Worm (Caenorhabditis elegans) whole organism, L3 larva: ENCODE results near the gene R05D8.9.
A peak's percentile ranks its signal among the peaks of the same experiment; 100 is the strongest.

Experiments used
- R02D3.7 ChIP-seq: fragments of 150-350 bp; optimal IDR thresholded peaks from 2 replicates; lab custom pipeline; 2014; ENCODE audit warnings: missing biosample characterization, missing genetic modification characterization
- ZK546.5 ChIP-seq: sonication (generic microtip); optimal IDR thresholded peaks from 2 replicates; lab custom pipeline; 2017; ENCODE audit warnings: missing biosample characterization, missing genetic modification characterization
- aly-2 ChIP-seq: fragments of 150-350 bp; optimal IDR thresholded peaks from 2 replicates; lab custom pipeline; 2014; ENCODE audit warnings: missing biosample characterization, missing genetic modification characterization
- ama-1 ChIP-seq: fragments of 150-350 bp; optimal IDR thresholded peaks from 2 replicates; lab custom pipeline; 2018
- ceh-16 ChIP-seq: sonication (generic microtip); optimal IDR thresholded peaks from 2 replicates; lab custom pipeline; 2017; ENCODE audit warnings: missing biosample characterization, missing genetic modification characterization
- ceh-28 ChIP-seq: fragments of 150-350 bp; optimal IDR thresholded peaks from 2 replicates; lab custom pipeline; 2014; ENCODE audit warnings: missing biosample characterization, missing genetic modification reagents, missing genetic modification characterization
- ceh-82 ChIP-seq: fragments of 150-350 bp; optimal IDR thresholded peaks from 2 replicates; lab custom pipeline; 2014; ENCODE audit warnings: missing biosample characterization, missing genetic modification characterization
- ceh-9 ChIP-seq: sonication (generic microtip); optimal IDR thresholded peaks from 2 replicates; lab custom pipeline; 2018; ENCODE audit warnings: missing biosample characterization, missing genetic modification characterization
- daf-12 ChIP-seq: fragments of 150-350 bp; optimal IDR thresholded peaks from 2 replicates; lab custom pipeline; 2014; ENCODE audit warnings: missing biosample characterization, missing genetic modification reagents, missing genetic modification characterization
- egl-27 ChIP-seq: sonication (generic microtip); optimal IDR thresholded peaks from 4 replicates; lab custom pipeline; 2017; ENCODE audit warnings: missing biosample characterization, missing genetic modification reagents, missing genetic modification characterization
- egl-5 ChIP-seq: fragments of 150-350 bp; optimal IDR thresholded peaks from 2 replicates; lab custom pipeline; 2017; ENCODE audit warnings: missing biosample characterization, missing genetic modification reagents, missing genetic modification characterization, inconsistent platforms
- elt-1 ChIP-seq: fragments of 150-350 bp; optimal IDR thresholded peaks from 2 replicates; lab custom pipeline; 2014; ENCODE audit warnings: missing biosample characterization, missing genetic modification characterization
- elt-2 ChIP-seq: sonication (generic microtip); optimal IDR thresholded peaks from 2 replicates; lab custom pipeline; 2016; ENCODE audit warnings: missing genetic modification reagents, mild to moderate bottlenecking, missing genetic modification characterization, missing compliant biosample characterization
- eor-1 ChIP-seq, 2 experiments: fragments of 150-350 bp; optimal IDR thresholded peaks; 2 replicates each; lab custom pipeline; 2014 to 2018; ENCODE audit warnings: missing biosample characterization in 2 of 2, missing genetic modification characterization in 2 of 2
- fkh-10 ChIP-seq: sonication (generic microtip); optimal IDR thresholded peaks from 2 replicates; lab custom pipeline; 2017; ENCODE audit warnings: missing biosample characterization, missing genetic modification reagents, missing genetic modification characterization
- fkh-2 ChIP-seq: fragments of 150-350 bp; optimal IDR thresholded peaks from 2 replicates; lab custom pipeline; 2014; ENCODE audit warnings: missing biosample characterization, missing genetic modification reagents, missing genetic modification characterization
- fos-1 ChIP-seq: fragments of 150-350 bp; optimal IDR thresholded peaks from 2 replicates; lab custom pipeline; 2014; ENCODE audit warnings: missing biosample characterization, missing genetic modification characterization
- jun-1 ChIP-seq: fragments of 150-350 bp; optimal IDR thresholded peaks from 2 replicates; lab custom pipeline; 2014; ENCODE audit warnings: missing biosample characterization, missing genetic modification reagents, missing genetic modification characterization
- lin-15B ChIP-seq: fragments of 150-350 bp; optimal IDR thresholded peaks from 2 replicates; lab custom pipeline; 2014; ENCODE audit warnings: missing biosample characterization, missing genetic modification characterization
- lin-39 ChIP-seq: fragments of 150-350 bp; optimal IDR thresholded peaks from 2 replicates; lab custom pipeline; 2018; ENCODE audit warnings: missing biosample characterization, missing genetic modification reagents, missing genetic modification characterization
- lsy-12 ChIP-seq: sonication (generic microtip); optimal IDR thresholded peaks from 2 replicates; lab custom pipeline; 2016; ENCODE audit warnings: mild to moderate bottlenecking, missing genetic modification characterization, missing compliant biosample characterization
- mdl-1 ChIP-seq: fragments of 150-350 bp; optimal IDR thresholded peaks from 2 replicates; lab custom pipeline; 2014; ENCODE audit warnings: missing biosample characterization, missing genetic modification characterization
- mml-1 ChIP-seq: fragments of 150-350 bp; sonication (generic microtip); optimal IDR thresholded peaks from 3 replicates; lab custom pipeline; 2014; ENCODE audit warnings: missing biosample characterization, missing genetic modification characterization
- nfya-1 ChIP-seq: sonication (generic microtip); optimal IDR thresholded peaks from 2 replicates; lab custom pipeline; 2017; ENCODE audit warnings: missing genetic modification characterization, mild to moderate bottlenecking, missing compliant biosample characterization, antibody characterized with exemption, moderate library complexity; ENCODE audit not compliant: insufficient read depth
- nhr-11 ChIP-seq: fragments of 150-350 bp; optimal IDR thresholded peaks from 2 replicates; lab custom pipeline; 2014; ENCODE audit warnings: missing biosample characterization, missing genetic modification characterization
- nhr-12 ChIP-seq: fragments of 150-350 bp; optimal IDR thresholded peaks from 2 replicates; lab custom pipeline; 2014; ENCODE audit warnings: missing biosample characterization, missing genetic modification characterization
- nhr-23 ChIP-seq: fragments of 150-350 bp; optimal IDR thresholded peaks from 2 replicates; lab custom pipeline; 2014; ENCODE audit warnings: missing biosample characterization, missing genetic modification reagents, missing genetic modification characterization
- nhr-237 ChIP-seq: fragments of 150-350 bp; optimal IDR thresholded peaks from 2 replicates; lab custom pipeline; 2014; ENCODE audit warnings: missing biosample characterization, missing genetic modification characterization
- nhr-25 ChIP-seq: sonication (generic microtip); optimal IDR thresholded peaks from 2 replicates; lab custom pipeline; 2017; ENCODE audit warnings: missing biosample characterization, missing genetic modification characterization
- nhr-43 ChIP-seq: sonication (generic microtip); optimal IDR thresholded peaks from 2 replicates; lab custom pipeline; 2016; ENCODE audit warnings: mild to moderate bottlenecking, missing genetic modification characterization, missing compliant biosample characterization; ENCODE audit not compliant: poor library complexity, severe bottlenecking
- nhr-67 ChIP-seq: fragments of 150-350 bp; optimal IDR thresholded peaks from 2 replicates; lab custom pipeline; 2014; ENCODE audit warnings: missing biosample characterization, missing genetic modification characterization
- nhr-76 ChIP-seq: fragments of 150-350 bp; sonication (generic microtip); optimal IDR thresholded peaks from 5 replicates; lab custom pipeline; 2014; ENCODE audit warnings: missing biosample characterization, missing genetic modification characterization
- nhr-77 ChIP-seq: fragments of 150-350 bp; optimal IDR thresholded peaks from 2 replicates; lab custom pipeline; 2014; ENCODE audit warnings: missing biosample characterization, missing genetic modification characterization
- pha-4 ChIP-seq: fragments of 150-350 bp; optimal IDR thresholded peaks from 2 replicates; lab custom pipeline; 2014; ENCODE audit warnings: missing biosample characterization, missing genetic modification reagents, missing genetic modification characterization
- pqm-1 ChIP-seq: fragments of 150-350 bp; optimal IDR thresholded peaks from 2 replicates; lab custom pipeline; 2017; ENCODE audit warnings: missing biosample characterization, missing genetic modification characterization, inconsistent platforms
- sea-2 ChIP-seq: fragments of 150-350 bp; sonication (generic microtip); optimal IDR thresholded peaks from 4 replicates; lab custom pipeline; 2014; ENCODE audit warnings: missing biosample characterization, missing genetic modification reagents, missing genetic modification characterization
- skn-1 ChIP-seq: fragments of 150-350 bp; optimal IDR thresholded peaks from 2 replicates; lab custom pipeline; 2014; ENCODE audit warnings: missing biosample characterization, missing genetic modification characterization
- tbx-2 ChIP-seq: sonication (generic microtip); optimal IDR thresholded peaks from 2 replicates; lab custom pipeline; 2016; ENCODE audit warnings: mild to moderate bottlenecking, missing genetic modification characterization, missing compliant biosample characterization
- unc-39 ChIP-seq: sonication (generic microtip); optimal IDR thresholded peaks from 4 replicates; lab custom pipeline; 2017; ENCODE audit warnings: missing biosample characterization, missing genetic modification characterization
- zag-1 ChIP-seq: fragments of 150-350 bp; optimal IDR thresholded peaks from 2 replicates; lab custom pipeline; 2014; ENCODE audit warnings: missing biosample characterization, missing genetic modification characterization
- ztf-11 ChIP-seq: fragments of 150-350 bp; optimal IDR thresholded peaks from 2 replicates; lab custom pipeline; 2014; ENCODE audit warnings: missing biosample characterization, missing genetic modification characterization

The R05D8.9 gene

DNA sequence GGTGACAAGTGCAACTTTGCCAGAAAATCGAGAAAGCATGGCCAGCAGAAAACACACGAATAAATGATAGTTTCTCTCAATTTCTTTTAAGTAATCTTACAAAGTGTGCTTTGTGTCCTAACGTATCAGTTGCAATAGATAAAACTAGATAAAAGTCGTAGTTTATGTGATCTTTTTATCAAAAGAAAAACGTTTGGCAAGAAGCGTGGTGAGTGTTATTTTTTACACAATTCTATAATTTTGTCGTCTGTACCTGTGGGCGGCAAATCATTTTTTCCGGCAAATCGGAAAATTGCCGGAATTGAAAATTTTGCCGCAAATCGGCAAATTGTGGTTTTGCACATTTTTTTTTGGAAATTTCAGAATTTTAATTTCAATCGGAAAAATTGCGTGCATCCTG lies at the start of gene R05D8.9:
TSS of gene R05D8.9 (minus strand) at position 101 of the 400 bp plus-strand sequence.
- TF ChIP-seq nhr-25 (tag; lab: Kevin White, UChicago) (no peak), aly-2 (no peak), fos-1 (tag; lab: Kevin White, UChicago) (no peak), R02D3.7 (no peak), fkh-10 (GFP tag; lab: Kevin White, UChicago) (no peak), lin-39 (tag; lab: Kevin White, UChicago) (no peak), pqm-1 (tag; lab: Kevin White, UChicago) (no peak), skn-1 (no peak), eor-1 (tag; optimal IDR thresholded peaks at IDR 0.05; lab: Kevin White, UChicago) (no peak)

DNA sequence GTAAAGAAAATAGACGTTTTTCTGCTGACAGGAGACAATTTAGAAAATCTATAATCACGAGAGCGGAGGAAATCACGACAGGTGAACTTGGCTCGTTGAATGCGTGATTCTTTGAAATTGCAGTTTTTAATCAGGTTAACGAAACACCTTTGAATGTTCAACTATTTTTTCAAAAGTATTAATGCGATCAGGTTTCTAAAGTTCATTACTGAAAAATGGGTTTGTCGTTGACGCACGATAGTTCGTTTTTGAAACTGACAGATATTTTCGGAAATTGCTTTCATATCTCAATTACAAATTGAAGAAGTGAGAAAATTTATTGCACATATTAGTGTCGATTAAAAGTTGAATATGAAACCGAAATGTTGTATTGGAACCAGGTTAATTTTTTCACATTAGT lies 48.6 kb upstream of the R05D8.9 start, which contains the start of gene F54E2.5:
TSS of gene F54E2.5 (minus strand) at position 101 of the 400 bp plus-strand sequence.
- TF ChIP-seq elt-2 (tag; lab: Kevin White, UChicago): no peak
- no peak for TF ChIP-seq nhr-237 (tag; lab: Kevin White, UChicago)
- no peak for TF ChIP-seq aly-2
- no peak for TF ChIP-seq nhr-23 (tag; lab: Kevin White, UChicago)
- no peak for TF ChIP-seq mdl-1 (tag; lab: Kevin White, UChicago)
- TF ChIP-seq egl-5 (tag; lab: Kevin White, UChicago): no peak
- no peak for TF ChIP-seq ceh-28 (tag; lab: Kevin White, UChicago)
- TF ChIP-seq nhr-77 (tag; lab: Kevin White, UChicago): no peak
- TF ChIP-seq zag-1: no peak
- no peak for TF ChIP-seq mml-1 (tag; lab: Kevin White, UChicago)
- TF ChIP-seq pha-4 (tag; lab: Kevin White, UChicago): no peak
- no peak for TF ChIP-seq lin-15B
- no peak for TF ChIP-seq daf-12 (tag; lab: Kevin White, UChicago)

DNA sequence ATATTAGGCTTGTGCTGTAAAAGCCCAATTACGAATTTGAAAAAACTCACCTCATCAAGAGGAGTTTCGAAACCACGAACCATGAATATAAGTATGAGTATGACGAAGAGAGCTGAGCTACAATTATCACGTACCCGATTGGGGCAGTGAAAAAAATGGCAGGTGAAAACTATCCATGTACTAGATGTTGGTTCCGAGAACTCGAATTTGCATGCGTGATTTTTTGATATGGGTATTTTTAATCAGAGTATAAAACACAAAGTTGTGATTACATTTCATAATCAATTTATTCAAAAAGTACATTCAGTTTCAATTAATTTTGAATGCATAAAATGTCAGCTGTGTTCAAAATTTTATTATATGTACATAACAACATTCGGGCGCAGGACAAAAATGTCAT lies 46.5 kb upstream of the R05D8.9 start, which contains the start of gene F54E2.9:
TSS of gene F54E2.9 (minus strand) at position 132 of the 400 bp plus-strand sequence.
- TF ChIP-seq ztf-11 (tag; lab: Kevin White, UChicago) (no peak), nhr-77 (tag; lab: Kevin White, UChicago) (no peak), ceh-16 (tag; lab: Kevin White, UChicago) (no peak), nhr-12 (tag; lab: Kevin White, UChicago) (no peak), nhr-11 (tag; lab: Kevin White, UChicago) (no peak), skn-1 (no peak), nhr-43 (tag; lab: Kevin White, UChicago) (no peak), elt-1 (tag; lab: Kevin White, UChicago) (no peak), fos-1 (tag; lab: Kevin White, UChicago) (no peak), ZK546.5 (tag; lab: Kevin White, UChicago) (no peak), nhr-237 (tag; lab: Kevin White, UChicago) (no peak), ceh-28 (tag; lab: Kevin White, UChicago) (no peak), lin-39 (tag; lab: Kevin White, UChicago) (no peak), tbx-2 (tag; lab: Kevin White, UChicago) (no peak), ama-1 (lab: Kevin White, UChicago) (no peak), ceh-82 (tag; lab: Kevin White, UChicago) (no peak)

DNA sequence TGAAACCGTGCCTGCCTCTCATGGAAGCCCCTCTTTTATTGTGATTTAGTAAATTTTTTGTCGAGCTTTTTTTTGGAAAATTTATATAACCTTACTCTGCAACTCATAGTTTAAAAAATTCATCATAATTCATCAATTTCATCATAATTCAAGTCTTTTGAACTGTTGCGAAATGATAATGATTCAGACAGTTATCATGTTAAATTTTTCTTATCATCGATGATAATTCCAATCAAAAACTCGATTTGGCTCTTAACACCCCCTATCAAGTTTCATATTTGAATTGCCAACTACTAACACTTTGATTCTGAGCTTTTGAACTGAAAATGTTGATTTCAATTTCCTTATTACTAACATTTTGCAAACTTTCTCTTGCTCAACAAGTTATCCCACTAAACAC lies 42.8 kb upstream of the R05D8.9 start, which contains the start of gene F54E2.1:
TSS of gene F54E2.1 (plus strand) at position 235 of the 400 bp plus-strand sequence.
- peak; percentile 64 for TF ChIP-seq fos-1 (tag; lab: Kevin White, UChicago)
- TF ChIP-seq elt-2 (tag; lab: Kevin White, UChicago): peak; percentile 95
- no peak for TF ChIP-seq skn-1
- TF ChIP-seq pqm-1 (tag; lab: Kevin White, UChicago): peak; percentile 94

DNA sequence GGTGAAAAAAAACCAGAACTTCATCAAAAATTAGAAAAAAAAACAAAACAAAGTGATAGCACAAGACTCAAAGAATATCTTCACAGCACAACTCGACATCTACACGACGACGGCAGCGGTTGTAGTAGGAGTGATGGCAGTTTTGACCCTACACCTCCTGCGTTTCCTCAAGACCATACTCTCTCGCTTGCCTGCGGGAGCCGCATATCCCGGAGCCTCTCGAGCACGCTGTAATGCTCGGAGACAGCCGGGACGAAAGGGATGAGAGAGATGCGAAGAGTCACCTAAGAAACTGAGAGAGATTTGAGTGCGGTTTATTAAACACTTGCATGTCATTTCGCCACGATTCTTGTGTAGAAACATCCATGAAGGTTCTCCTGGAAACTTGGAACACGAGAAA lies 42.1 kb upstream of the R05D8.9 start:
- TF ChIP-seq ceh-16 (tag; lab: Kevin White, UChicago) (no peak), egl-27 (tag; lab: Kevin White, UChicago) (no peak), jun-1 (tag; lab: Kevin White, UChicago) (no peak), skn-1 (no peak), nhr-76 (tag; lab: Kevin White, UChicago) (no peak), ceh-9 (tag; lab: Kevin White, UChicago) (no peak), fkh-2 (tag; lab: Kevin White, UChicago) (no peak), nhr-23 (tag; lab: Kevin White, UChicago) (no peak), fos-1 (tag; lab: Kevin White, UChicago) (no peak), nhr-67 (no peak), eor-1 (tag; optimal IDR thresholded peaks at IDR 0.05; lab: Kevin White, UChicago) (no peak), unc-39 (tag; lab: Kevin White, UChicago) (no peak), pha-4 (tag; lab: Kevin White, UChicago) (no peak), nhr-237 (tag; lab: Kevin White, UChicago) (no peak), lsy-12 (tag; lab: Kevin White, UChicago) (no peak), daf-12 (tag; lab: Kevin White, UChicago) (no peak), nfya-1 (tag; lab: Kevin White, UChicago) (no peak), sea-2 (GFP tag; lab: Kevin White, UChicago) (no peak), zag-1 (no peak), fkh-10 (GFP tag; lab: Kevin White, UChicago) (no peak)
